Fruit fly (Drosophila melanogaster): ENCODE data around the gene RpS3A.

dm6 chr4:89709-90108, 22.7 kb upstream of the RpS3A start:
- TF ChIP-seq usp (GFP tag; optimal IDR thresholded peaks at IDR 0.05): no peak
- TF ChIP-seq psq (optimal IDR thresholded peaks at IDR 0.05): no peak
- no peak for TF ChIP-seq pan (optimal IDR thresholded peaks at IDR 0.05)
- TF ChIP-seq EcR (GFP tag; optimal IDR thresholded peaks at IDR 0.05): no peak
- TF ChIP-seq Dll (optimal IDR thresholded peaks at IDR 0.05): no peak

Measured in whole organism.